Worm (Caenorhabditis elegans) whole organism, L1 larva: Measurements from ENCODE around the gene ckb-1.

Source experiments
- alr-1 ChIP-seq: fragments of 200-800 bp; sonication (Bioruptor generic); optimal IDR thresholded peaks from 2 replicates; lab custom pipeline; 2018; ENCODE audit warnings: borderline replicate concordance, mild to moderate bottlenecking, missing genetic modification characterization, missing compliant biosample characterization
- ama-1 ChIP-seq: fragments of 150-350 bp; optimal IDR thresholded peaks from 2 replicates; lab custom pipeline; 2014
- ceh-82 ChIP-seq, 3 experiments: fragments of 150-350 bp in 1 of 3; sonication (generic microtip) in 2 of 3; optimal IDR thresholded peaks; 2 replicates each; lab custom pipeline; 2014 to 2017; ENCODE audit warnings: missing biosample characterization in 3 of 3, missing genetic modification characterization in 3 of 3
- elt-3 ChIP-seq, 6 experiments: fragments of 150-350 bp in 1 of 6; sonication (generic microtip); optimal IDR thresholded peaks; 2 replicates each; lab custom pipeline; 2017 to 2018; ENCODE audit warnings: missing biosample characterization in 6 of 6, missing genetic modification characterization in 6 of 6, inconsistent platforms in 1 of 6
- hpl-2 ChIP-seq: fragments of 150-350 bp; optimal IDR thresholded peaks from 2 replicates; lab custom pipeline; 2014; ENCODE audit warnings: missing biosample characterization, missing genetic modification reagents, missing genetic modification characterization
- jun-1 ChIP-seq: fragments of 150-350 bp; optimal IDR thresholded peaks from 2 replicates; lab custom pipeline; 2014; ENCODE audit warnings: missing biosample characterization, missing genetic modification reagents, missing genetic modification characterization
- nhr-11 ChIP-seq: fragments of 150-350 bp; optimal IDR thresholded peaks from 2 replicates; lab custom pipeline; 2014; ENCODE audit warnings: missing biosample characterization, missing genetic modification characterization
- nhr-20 ChIP-seq: sonication (generic microtip); optimal IDR thresholded peaks from 2 replicates; lab custom pipeline; 2016; ENCODE audit warnings: mild to moderate bottlenecking, missing genetic modification characterization, missing compliant biosample characterization
- nhr-77 ChIP-seq: fragments of 150-350 bp; optimal IDR thresholded peaks from 2 replicates; lab custom pipeline; 2014; ENCODE audit warnings: missing biosample characterization, missing genetic modification characterization
- tlp-1 ChIP-seq: fragments of 150-350 bp; optimal IDR thresholded peaks from 2 replicates; lab custom pipeline; 2014; ENCODE audit warnings: missing biosample characterization, missing genetic modification characterization
- unc-130 ChIP-seq: fragments of 150-350 bp; optimal IDR thresholded peaks from 2 replicates; lab custom pipeline; 2017; ENCODE audit warnings: missing biosample characterization, missing genetic modification characterization, inconsistent platforms
- ztf-4 ChIP-seq: fragments of 150-350 bp; optimal IDR thresholded peaks from 2 replicates; lab custom pipeline; 2014; ENCODE audit warnings: missing biosample characterization, missing genetic modification characterization

- TF ChIP-seq tlp-1 (tag; lab: Kevin White, UChicago) (no peak), nhr-11 (tag; lab: Kevin White, UChicago) (no peak), ama-1 (no peak), unc-130 (no peak), ceh-82 (tag; optimal IDR thresholded peaks at IDR 0.05; lab: Kevin White, UChicago) (no peak), elt-3 (tag; optimal IDR thresholded peaks at IDR 0.05; lab: Kevin White, UChicago) (no peak), alr-1 (tag; lab: Kevin White, UChicago) (no peak), hpl-2 (GFP tag; lab: Kevin White, UChicago) (no peak), ztf-4 (tag; lab: Kevin White, UChicago) (no peak), nhr-77 (tag; lab: Kevin White, UChicago) (no peak), nhr-20 (tag; lab: Kevin White, UChicago) (no peak), jun-1 (tag; lab: Kevin White, UChicago) (no peak)
Observed at ce11 chrIII:4320113-4320512, 45.0 kb upstream of the ckb-1 start, which contains the start of gene H38K22.6.
